Fruit fly (Drosophila melanogaster) whole organism, embryonic: ENCODE measurements around the gene BckdhA.

Experiments used
- Aef1 ChIP-seq: fragments of 200-800 bp; sonication (Bioruptor generic); IDR thresholded peaks from 3 replicates; pipeline ENCODE4 v1.3.6; 2022; ENCODE audit warnings: missing biosample characterization, missing genetic modification characterization
- B-H1 ChIP-seq: fragments of 200-800 bp; sonication (Bioruptor generic); IDR thresholded peaks from 3 replicates; pipeline ENCODE4 v1.3.6; 2022; ENCODE audit warnings: missing biosample characterization, missing genetic modification characterization
- Bdp1 ChIP-seq: fragments of 200-800 bp; sonication (Bioruptor generic); optimal IDR thresholded peaks from 3 replicates; lab custom pipeline; 2016; ENCODE audit warnings: missing biosample characterization, missing genetic modification characterization
- Blimp-1 ChIP-seq: fragments of 200-800 bp; sonication (Bioruptor generic); optimal IDR thresholded peaks from 3 replicates; lab custom pipeline; 2018; ENCODE audit warnings: missing biosample characterization, missing genetic modification characterization, mild to moderate bottlenecking, moderate library complexity, missing genetic modification reagents
- CG1024 ChIP-seq: fragments of 200-800 bp; sonication (Bioruptor generic); IDR thresholded peaks from 2 replicates; pipeline ENCODE4 v1.3.6; 2022; ENCODE audit warnings: missing biosample characterization, missing genetic modification characterization
- CG11398 ChIP-seq: fragments of 200-800 bp; sonication (Bioruptor generic); optimal IDR thresholded peaks from 2 replicates; lab custom pipeline; 2016; ENCODE audit warnings: missing biosample characterization, missing genetic modification characterization
- CG12104 ChIP-seq: fragments of 200-800 bp; sonication (Bioruptor generic); optimal IDR thresholded peaks from 3 replicates; lab custom pipeline; 2016; ENCODE audit warnings: missing biosample characterization, missing genetic modification characterization
- CG12769 ChIP-seq: fragments of 200-800 bp; sonication (Bioruptor generic); optimal IDR thresholded peaks from 2 replicates; lab custom pipeline; 2019; ENCODE audit warnings: missing biosample characterization, mild to moderate bottlenecking, missing genetic modification characterization, moderate library complexity
- CG12942 ChIP-seq: fragments of 200-800 bp; sonication (Bioruptor generic); optimal IDR thresholded peaks from 3 replicates; lab custom pipeline; 2016; ENCODE audit warnings: missing biosample characterization, missing genetic modification characterization
- CG13624 ChIP-seq: fragments of 200-800 bp; sonication (Bioruptor generic); optimal IDR thresholded peaks from 2 replicates; lab custom pipeline; 2016; ENCODE audit warnings: missing biosample characterization, missing genetic modification characterization
- CG14050 ChIP-seq: fragments of 200-800 bp; sonication (Bioruptor generic); IDR thresholded peaks from 3 replicates; pipeline ENCODE4 v1.3.6; 2022; ENCODE audit warnings: missing biosample characterization, missing genetic modification characterization
- CG17359 ChIP-seq: fragments of 200-800 bp; sonication (Bioruptor generic); optimal IDR thresholded peaks from 3 replicates; lab custom pipeline; 2018; ENCODE audit warnings: missing biosample characterization, mild to moderate bottlenecking, missing genetic modification characterization, moderate library complexity
- CG17568 ChIP-seq: fragments of 200-800 bp; sonication (Bioruptor generic); optimal IDR thresholded peaks from 2 replicates; lab custom pipeline; 2018; ENCODE audit warnings: missing biosample characterization, mild to moderate bottlenecking, missing genetic modification characterization, moderate library complexity
- CG17829 ChIP-seq: fragments of 200-800 bp; optimal IDR thresholded peaks from 2 replicates; lab custom pipeline; 2019; ENCODE audit warnings: missing biosample characterization, mild to moderate bottlenecking, missing genetic modification characterization, moderate library complexity
- CG1792 ChIP-seq: fragments of 200-800 bp; sonication (Bioruptor generic); optimal IDR thresholded peaks from 2 replicates; lab custom pipeline; 2016; ENCODE audit warnings: missing biosample characterization, missing genetic modification characterization
- CG30403 ChIP-seq: fragments of 200-800 bp; sonication (Bioruptor generic); optimal IDR thresholded peaks from 3 replicates; lab custom pipeline; 2016; ENCODE audit warnings: missing biosample characterization, missing genetic modification characterization
- CG31388 ChIP-seq: fragments of 200-800 bp; sonication (Bioruptor generic); optimal IDR thresholded peaks from 2 replicates; lab custom pipeline; 2016; ENCODE audit warnings: missing biosample characterization, missing genetic modification characterization
- CG33213 ChIP-seq: fragments of 200-800 bp; sonication (Bioruptor generic); optimal IDR thresholded peaks from 3 replicates; lab custom pipeline; 2016; ENCODE audit warnings: missing biosample characterization, missing genetic modification characterization
- CG42726 ChIP-seq: fragments of 200-800 bp; sonication (Bioruptor generic); IDR thresholded peaks from 2 replicates; pipeline ENCODE4 v1.3.6; 2022; ENCODE audit warnings: missing biosample characterization, missing genetic modification characterization; ENCODE audit not compliant: partially characterized antibody
- CG6683 ChIP-seq: fragments of 200-800 bp; sonication (Bioruptor generic); optimal IDR thresholded peaks from 2 replicates; lab custom pipeline; 2017; ENCODE audit warnings: missing biosample characterization, mild to moderate bottlenecking, missing genetic modification characterization, missing genetic modification reagents
- CG6813 ChIP-seq: fragments of 200-800 bp; sonication (Bioruptor generic); optimal IDR thresholded peaks from 2 replicates; lab custom pipeline; 2017; ENCODE audit warnings: missing biosample characterization, missing genetic modification characterization, mild to moderate bottlenecking, moderate library complexity, missing genetic modification reagents
- CG7963 ChIP-seq: fragments of 200-800 bp; sonication (Bioruptor generic); IDR thresholded peaks from 3 replicates; pipeline ENCODE4 v1.3.6; 2022; ENCODE audit warnings: missing biosample characterization, missing genetic modification characterization; ENCODE audit not compliant: partially characterized antibody
- D19B ChIP-seq: fragments of 200-800 bp; sonication (Bioruptor generic); optimal IDR thresholded peaks from 2 replicates; lab custom pipeline; 2017; ENCODE audit warnings: missing biosample characterization, mild to moderate bottlenecking, missing genetic modification characterization
- Dbx ChIP-seq: fragments of 200-800 bp; sonication (Bioruptor generic); IDR thresholded peaks from 3 replicates; pipeline ENCODE4 v1.3.6; 2022; ENCODE audit warnings: missing biosample characterization, missing genetic modification characterization
- E2f1 ChIP-seq: fragments of 200-800 bp; sonication (Bioruptor generic); IDR thresholded peaks from 2 replicates; pipeline ENCODE4 v1.3.6; 2022; ENCODE audit warnings: missing biosample characterization, missing genetic modification characterization
- Hr3 ChIP-seq: fragments of 200-800 bp; sonication (Bioruptor generic); optimal IDR thresholded peaks from 3 replicates; lab custom pipeline; 2016; ENCODE audit warnings: missing biosample characterization, missing genetic modification characterization
- Myb ChIP-seq: fragments of 200-800 bp; sonication (Bioruptor generic); optimal IDR thresholded peaks from 2 replicates; lab custom pipeline; 2016; ENCODE audit warnings: missing biosample characterization, missing genetic modification characterization
- Sry-δ ChIP-seq: fragments of 200-800 bp; sonication (Bioruptor generic); optimal IDR thresholded peaks from 2 replicates; lab custom pipeline; 2016; ENCODE audit warnings: missing biosample characterization, missing genetic modification characterization
- Vsx1 ChIP-seq: fragments of 200-800 bp; sonication (Bioruptor generic); optimal IDR thresholded peaks from 2 replicates; lab custom pipeline; 2017; ENCODE audit warnings: missing biosample characterization, mild to moderate bottlenecking, missing genetic modification characterization, missing genetic modification reagents
- Xrp1 ChIP-seq: fragments of 200-800 bp; sonication (Bioruptor generic); IDR thresholded peaks from 2 replicates; pipeline ENCODE4 v1.3.6; 2022; ENCODE audit warnings: missing biosample characterization, missing genetic modification characterization
- YL-1 ChIP-seq: fragments of 200-800 bp; sonication (Bioruptor generic); optimal IDR thresholded peaks from 3 replicates; lab custom pipeline; 2017; ENCODE audit warnings: missing biosample characterization, mild to moderate bottlenecking, missing genetic modification characterization
- corto ChIP-seq: fragments of 200-800 bp; sonication (Bioruptor generic); optimal IDR thresholded peaks from 2 replicates; lab custom pipeline; 2016; ENCODE audit warnings: missing biosample characterization, mild to moderate bottlenecking, missing genetic modification characterization, moderate library complexity
- croc ChIP-seq: fragments of 200-800 bp; sonication (Bioruptor generic); conservative IDR thresholded peaks from 3 replicates; pipeline ENCODE4 v1.3.6; 2022; ENCODE audit warnings: missing biosample characterization, missing genetic modification characterization
- da ChIP-seq: fragments of 200-800 bp; sonication (Bioruptor generic); optimal IDR thresholded peaks from 2 replicates; lab custom pipeline; 2016; ENCODE audit warnings: missing biosample characterization, missing genetic modification characterization
- dimm ChIP-seq: fragments of 200-800 bp; sonication (Bioruptor generic); IDR thresholded peaks from 2 replicates; pipeline ENCODE4 v1.3.6; 2022; ENCODE audit warnings: missing biosample characterization, missing genetic modification characterization
- dysf ChIP-seq: fragments of 200-800 bp; sonication (Bioruptor generic); IDR thresholded peaks from 3 replicates; pipeline ENCODE4 v1.3.6; 2022; ENCODE audit warnings: missing biosample characterization, missing genetic modification characterization
- ham ChIP-seq: fragments of 200-800 bp; sonication (Bioruptor generic); IDR thresholded peaks from 2 replicates; pipeline ENCODE4 v1.3.6; 2022; ENCODE audit warnings: missing biosample characterization, missing genetic modification characterization
- mam ChIP-seq: fragments of 200-800 bp; sonication (Bioruptor generic); optimal IDR thresholded peaks from 3 replicates; lab custom pipeline; 2016; ENCODE audit warnings: missing biosample characterization, missing genetic modification characterization
- mld ChIP-seq: fragments of 200-800 bp; sonication (Bioruptor generic); IDR thresholded peaks from 3 replicates; pipeline ENCODE4 v1.3.6; 2022; ENCODE audit warnings: missing biosample characterization, missing genetic modification characterization; ENCODE audit not compliant: partially characterized antibody
- pb ChIP-seq: fragments of 200-800 bp; sonication (Bioruptor generic); optimal IDR thresholded peaks from 3 replicates; lab custom pipeline; 2016; ENCODE audit warnings: missing biosample characterization, missing genetic modification characterization
- pfk ChIP-seq: fragments of 200-800 bp; sonication (Bioruptor generic); optimal IDR thresholded peaks from 2 replicates; lab custom pipeline; 2018; ENCODE audit warnings: missing biosample characterization, mild to moderate bottlenecking, missing genetic modification characterization, moderate library complexity
- psq ChIP-seq: fragments of 200-800 bp; sonication (Bioruptor generic); optimal IDR thresholded peaks from 2 replicates; lab custom pipeline; 2017; ENCODE audit warnings: missing biosample characterization, missing genetic modification characterization
- schlank ChIP-seq: fragments of 200-800 bp; sonication (Bioruptor generic); optimal IDR thresholded peaks from 2 replicates; lab custom pipeline; 2018; ENCODE audit warnings: missing biosample characterization, mild to moderate bottlenecking, missing genetic modification characterization
- slp2 ChIP-seq: fragments of 200-800 bp; sonication (Bioruptor generic); optimal IDR thresholded peaks from 2 replicates; lab custom pipeline; 2016; ENCODE audit warnings: missing biosample characterization, missing genetic modification characterization
- sob ChIP-seq: fragments of 200-800 bp; sonication (Bioruptor generic); IDR thresholded peaks from 2 replicates; pipeline ENCODE4 v1.3.6; 2022; ENCODE audit warnings: missing biosample characterization, missing genetic modification characterization
- sr ChIP-seq: fragments of 200-800 bp; sonication (Bioruptor generic); IDR thresholded peaks from 3 replicates; pipeline ENCODE4 v1.3.6; 2022; ENCODE audit warnings: missing biosample characterization, missing genetic modification characterization
- tup ChIP-seq: fragments of 200-800 bp; sonication (Bioruptor generic); optimal IDR thresholded peaks from 2 replicates; lab custom pipeline; 2016; ENCODE audit warnings: missing biosample characterization, mild to moderate bottlenecking, missing genetic modification characterization, moderate library complexity
- usp ChIP-seq: fragments of >200 bp; optimal IDR thresholded peaks from 2 replicates; lab custom pipeline; 2017; ENCODE audit warnings: missing biosample characterization, missing genetic modification characterization
- yki ChIP-seq: fragments of >200 bp; optimal IDR thresholded peaks from 3 replicates; lab custom pipeline; 2018
- zen ChIP-seq: fragments of 200-800 bp; sonication (Bioruptor generic); optimal IDR thresholded peaks from 3 replicates; lab custom pipeline; 2018; ENCODE audit warnings: missing biosample characterization, mild to moderate bottlenecking, missing genetic modification characterization, moderate library complexity

The BckdhA gene

dm6 chr3R:9577382-9578137 lies 22.0 kb downstream of the BckdhA start, which contains the start of the genes Kap-alpha3 and Son (continued):
- TF ChIP-seq corto (GFP tag; lab: Kevin White, UChicago) (peak; percentile 29), sr (GFP tag; lab: Robert Waterston, UW) (peak; percentile 89), B-H1 (GFP tag; lab: Robert Waterston, UW) (peak; percentile 74), CG30403 (GFP tag; lab: Kevin White, UChicago) (peak; percentile 94), CG12104 (GFP tag; lab: Kevin White, UChicago) (peak; percentile 97), yki (no peak), schlank (tag; lab: Kevin White, UChicago) (peak; percentile 91), CG6683 (GFP tag; lab: Kevin White, UChicago) (peak; percentile 85), zen (tag; lab: Kevin White, UChicago) (peak; percentile 83), CG7963 (GFP tag; lab: Robert Waterston, UW) (no peak; the same call in 2 of the 3 replicates), dimm (GFP tag; lab: Robert Waterston, UW) (peak; percentile 64; the same call in 1 of the 2 replicates), CG1792 (GFP tag; lab: Kevin White, UChicago) (peak; percentile 85), CG42726 (GFP tag; lab: Robert Waterston, UW) (peak; percentile 65), CG13624 (GFP tag; lab: Kevin White, UChicago) (peak; percentile 98), Hr3 (GFP tag; lab: Kevin White, UChicago) (peak; percentile 90), Xrp1 (peak; percentile 80), tup (GFP tag; lab: Kevin White, UChicago) (peak; percentile 86), CG11398 (GFP tag; lab: Kevin White, UChicago) (peak; percentile 87), CG14050 (GFP tag; lab: Robert Waterston, UW) (peak; percentile 74), croc (GFP tag; lab: Robert Waterston, UW) (peak; percentile 79), CG31388 (GFP tag; lab: Kevin White, UChicago) (peak; percentile 75), CG33213 (GFP tag; lab: Kevin White, UChicago) (peak; percentile 96), CG1024 (peak; percentile 85), CG17359 (tag; lab: Kevin White, UChicago) (peak; percentile 88), pfk (peak; percentile 84), YL-1 (GFP tag; lab: Kevin White, UChicago) (peak; percentile 99), sob (GFP tag; lab: Robert Waterston, UW) (peak; percentile 93), Myb (GFP tag; lab: Kevin White, UChicago) (peak; percentile 83), slp2 (GFP tag; lab: Kevin White, UChicago) (peak; percentile 91), CG12769 (tag; lab: Kevin White, UChicago) (peak; percentile 75), CG12942 (GFP tag; lab: Kevin White, UChicago) (peak; percentile 91), psq (GFP tag; lab: Kevin White, UChicago) (peak; percentile 79), CG6813 (peak; percentile 85), Aef1 (GFP tag; lab: Robert Waterston, UW) (peak; percentile 85), CG17829 (tag; lab: Kevin White, UChicago) (peak; percentile 90), usp (no peak), ham (GFP tag; lab: Robert Waterston, UW) (peak; percentile 63; the same call in 1 of the 2 replicates), E2f1 (no peak; the same call in none of the 2 replicates), mam (peak; percentile 95), Blimp-1 (GFP tag; lab: Kevin White, UChicago) (peak; percentile 70), CG17568 (GFP tag; lab: Kevin White, UChicago) (peak; percentile 88), Vsx1 (GFP tag; lab: Kevin White, UChicago) (peak; percentile 86), Sry-δ (GFP tag; lab: Kevin White, UChicago) (peak; percentile 98), da (GFP tag; lab: Kevin White, UChicago) (peak; percentile 83), D19B (GFP tag; lab: Kevin White, UChicago) (peak; percentile 81), Bdp1 (GFP tag; lab: Kevin White, UChicago) (peak; percentile 91), Dbx (GFP tag; lab: Robert Waterston, UW) (peak; percentile 93), pb (GFP tag; lab: Kevin White, UChicago) (peak; percentile 92), dysf (peak; percentile 88), mld (peak; percentile 57; the same call in 1 of the 3 replicates)
